Worm (Caenorhabditis elegans): Measurements from ENCODE around the gene Y41C4A.7.

ce11 chrIII:11718548-11718947, 19.9 kb downstream of the Y41C4A.7 start, which contains the start of gene Y41C4A.9:
- TF ChIP-seq zag-1 (tag; optimal IDR thresholded peaks at IDR 0.05) (no peak), skn-1 (tag; optimal IDR thresholded peaks at IDR 0.05) (no peak), lin-13 (GFP tag; optimal IDR thresholded peaks at IDR 0.05) (no peak), aly-2 (tag; optimal IDR thresholded peaks at IDR 0.05) (no peak), fos-1 (tag; optimal IDR thresholded peaks at IDR 0.05) (no peak), ces-1 (GFP tag; optimal IDR thresholded peaks at IDR 0.05) (no peak), snpc-4 (tag; optimal IDR thresholded peaks at IDR 0.05) (no peak), tbx-2 (tag; optimal IDR thresholded peaks at IDR 0.05) (no peak), unc-86 (tag; optimal IDR thresholded peaks at IDR 0.05) (no peak), rnt-1 (tag; optimal IDR thresholded peaks at IDR 0.05) (no peak), nhr-28 (tag; optimal IDR thresholded peaks at IDR 0.05) (no peak)
